Fruit fly (Drosophila melanogaster): Measurements from ENCODE around the gene Ent2.

Ent2 gene

dm6 chr2L:6557429-6558384 is 4.4 kb upstream of the Ent2 start, which contains the start of the genes IFT52 and COX5B (continued):
- TF ChIP-seq CG3163 (GFP tag; optimal IDR thresholded peaks at IDR 0.05) (peak; percentile 18), CG12391 (tag; optimal IDR thresholded peaks at IDR 0.05) (peak; percentile 15), hbn (GFP tag; IDR thresholded peaks at IDR 0.05; ENCODE audit: partially characterized antibody) (no peak), Sox100B (GFP tag; optimal IDR thresholded peaks at IDR 0.05) (peak; percentile 25), CG9215 (GFP tag; IDR thresholded peaks at IDR 0.05) (peak; percentile 66), CG10979 (tag; optimal IDR thresholded peaks at IDR 0.05) (peak; percentile 36), sob (GFP tag; IDR thresholded peaks at IDR 0.05) (peak; percentile 88), NfI (GFP tag; optimal IDR thresholded peaks at IDR 0.05) (peak; percentile 75), CG17568 (GFP tag; optimal IDR thresholded peaks at IDR 0.05) (no peak), Dip3 (GFP tag; optimal IDR thresholded peaks at IDR 0.05) (peak; percentile 86), CG30431 (GFP tag; optimal IDR thresholded peaks at IDR 0.05) (peak; percentile 45), esg (GFP tag; conservative IDR thresholded peaks at IDR 0.05) (no peak), CG15269 (tag; optimal IDR thresholded peaks at IDR 0.05) (peak; percentile 15), ci (GFP tag; IDR thresholded peaks at IDR 0.05) (peak; percentile 10; the same call in 1 of the 3 replicates), pb (GFP tag; optimal IDR thresholded peaks at IDR 0.05) (peak; percentile 1), ERR (GFP tag; optimal IDR thresholded peaks at IDR 0.05) (peak; percentile 54), Lhr (GFP tag; optimal IDR thresholded peaks at IDR 0.05) (peak; percentile 91), CG33213 (GFP tag; optimal IDR thresholded peaks at IDR 0.05) (peak; percentile 86), CG8089 (GFP tag; optimal IDR thresholded peaks at IDR 0.05) (no peak), Elba2 (GFP tag; optimal IDR thresholded peaks at IDR 0.05) (peak; percentile 89), CG5953 (GFP tag; IDR thresholded peaks at IDR 0.05) (peak; percentile 32; the same call in 1 of the 2 replicates), CG9797 (GFP tag; optimal IDR thresholded peaks at IDR 0.05) (peak; percentile 90), CG34422 (GFP tag; IDR thresholded peaks at IDR 0.05) (peak; percentile 45; the same call in 1 of the 3 replicates), ATbp (GFP tag; optimal IDR thresholded peaks at IDR 0.05) (no peak), CG16779 (GFP tag; IDR thresholded peaks at IDR 0.05) (peak; percentile 31; the same call in 1 of the 2 replicates), CG13424 (tag; optimal IDR thresholded peaks at IDR 0.05) (no peak), maf-S (GFP tag; optimal IDR thresholded peaks at IDR 0.05) (peak; percentile 33), Ets65A (GFP tag) (peak; percentile 98), CG13624 (GFP tag; optimal IDR thresholded peaks at IDR 0.05) (peak; percentile 76), CG12744 (GFP tag; optimal IDR thresholded peaks at IDR 0.05) (peak; percentile 52), CG10462 (GFP tag; optimal IDR thresholded peaks at IDR 0.05) (no peak), CG18619 (GFP tag; optimal IDR thresholded peaks at IDR 0.05) (peak; percentile 20), CG11723 (GFP tag; optimal IDR thresholded peaks at IDR 0.05) (peak; percentile 7), CG1603 (tag; optimal IDR thresholded peaks at IDR 0.05) (peak; percentile 40), ssp (GFP tag; IDR thresholded peaks at IDR 0.05) (peak; percentile 76), z (GFP tag; IDR thresholded peaks at IDR 0.05) (no peak), ato (GFP tag; IDR thresholded peaks at IDR 0.05; ENCODE audit: partially characterized antibody) (0 out of 2 replicates have a peak, but pooled peaks have one; percentile 30), pfk (GFP tag; optimal IDR thresholded peaks at IDR 0.05) (peak; percentile 39), CG18011 (GFP tag; optimal IDR thresholded peaks at IDR 0.05) (peak; percentile 19), wor (GFP tag; IDR thresholded peaks at IDR 0.05) (no peak), tll (GFP tag; optimal IDR thresholded peaks at IDR 0.05) (no peak), Trl (optimal IDR thresholded peaks at IDR 0.05) (no peak), Trl (GFP tag; optimal IDR thresholded peaks at IDR 0.05) (peak; percentile 70), Fer3 (tag; optimal IDR thresholded peaks at IDR 0.05) (peak; percentile 52), pum (GFP tag; optimal IDR thresholded peaks at IDR 0.05) (peak; percentile 66), ham (GFP tag; IDR thresholded peaks at IDR 0.05) (no peak), CG4617 (GFP tag; optimal IDR thresholded peaks at IDR 0.05; ENCODE audit: borderline replicate concordance) (peak; percentile 60), Max (GFP tag; optimal IDR thresholded peaks at IDR 0.05) (peak; percentile 78)

Data from whole organism, embryonic.